Worm (Caenorhabditis elegans) whole organism, early embryonic: ENCODE results near the gene Y39B6A.9.

Source experiments
- B0310.2 ChIP-seq: sonication (generic microtip); optimal IDR thresholded peaks from 2 replicates; lab custom pipeline; 2016; ENCODE audit warnings: mild to moderate bottlenecking, missing genetic modification characterization, missing compliant biosample characterization
- F13C5.2 ChIP-seq: sonication (generic microtip); optimal IDR thresholded peaks from 2 replicates; lab custom pipeline; 2017; ENCODE audit warnings: mild to moderate bottlenecking, missing genetic modification characterization, inconsistent platforms, missing compliant biosample characterization
- aly-1 ChIP-seq: sonication (generic microtip); optimal IDR thresholded peaks from 2 replicates; lab custom pipeline; 2016; ENCODE audit warnings: missing genetic modification characterization, missing compliant biosample characterization
- ama-1 ChIP-seq: fragments of 150-350 bp; optimal IDR thresholded peaks from 2 replicates; lab custom pipeline; 2014
- ceh-36 ChIP-seq: sonication (generic microtip); optimal IDR thresholded peaks from 2 replicates; lab custom pipeline; 2016; ENCODE audit warnings: missing genetic modification characterization, inconsistent platforms, missing compliant biosample characterization
- ets-7 ChIP-seq: sonication (generic microtip); optimal IDR thresholded peaks from 2 replicates; lab custom pipeline; 2016; ENCODE audit warnings: missing genotype, missing genetic modification characterization, missing compliant biosample characterization
- flt-1 ChIP-seq: fragments of 200-800 bp; sonication (Bioruptor generic); IDR thresholded peaks from 2 replicates; pipeline ENCODE4 v1.3.6; 2022; ENCODE audit warnings: missing genetic modification characterization, missing compliant biosample characterization
- hmbx-1 ChIP-seq: sonication (generic microtip); optimal IDR thresholded peaks from 2 replicates; lab custom pipeline; 2016; ENCODE audit warnings: mild to moderate bottlenecking, missing genetic modification characterization, missing compliant biosample characterization
- hmg-4 ChIP-seq: fragments of 200-800 bp; sonication (Bioruptor generic); optimal IDR thresholded peaks from 2 replicates; lab custom pipeline; 2018; ENCODE audit warnings: mild to moderate bottlenecking, missing genetic modification characterization, missing compliant biosample characterization
- hnd-1 ChIP-seq: sonication (generic microtip); optimal IDR thresholded peaks from 2 replicates; lab custom pipeline; 2016; ENCODE audit warnings: missing genetic modification characterization, missing compliant biosample characterization
- pes-1 ChIP-seq: fragments of 200-800 bp; sonication (Bioruptor generic); IDR thresholded peaks from 2 replicates; pipeline ENCODE4 v1.3.6; 2022; ENCODE audit warnings: missing genetic modification reagents, missing genetic modification characterization, missing compliant biosample characterization
- scrt-1 ChIP-seq: fragments of 200-800 bp; sonication (Bioruptor generic); IDR thresholded peaks from 2 replicates; pipeline ENCODE4 v1.3.6; 2022; ENCODE audit warnings: missing genetic modification characterization, missing compliant biosample characterization
- sea-1 ChIP-seq: fragments of 200-800 bp; sonication (Bioruptor generic); conservative IDR thresholded peaks from 2 replicates; pipeline ENCODE4 v1.3.6; 2022; ENCODE audit warnings: missing genetic modification characterization, missing compliant biosample characterization
- tra-4 ChIP-seq: sonication (generic microtip); optimal IDR thresholded peaks from 2 replicates; lab custom pipeline; 2017; ENCODE audit warnings: missing genetic modification characterization, missing compliant biosample characterization

DNA sequence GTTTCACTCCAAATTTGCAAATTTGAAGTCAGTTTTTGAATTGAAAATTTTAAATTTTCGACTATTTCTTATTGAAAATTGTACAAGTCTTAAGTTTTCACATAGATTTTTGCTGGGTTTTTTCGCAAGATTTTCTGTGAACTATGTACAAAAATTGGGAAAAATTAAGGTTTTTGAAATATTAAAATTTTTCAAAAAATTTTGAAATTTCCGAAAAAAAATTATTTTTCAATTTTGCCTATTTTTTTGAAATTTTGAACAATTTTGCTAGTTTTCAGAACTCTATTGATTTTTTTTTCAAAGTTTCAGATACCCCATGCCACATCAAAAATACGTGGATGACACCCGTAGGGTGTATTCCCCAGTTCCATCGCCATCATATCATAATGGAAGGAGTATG lies 17.5 kb downstream of the Y39B6A.9 start, which contains the start of gene tsp-13:
- TF ChIP-seq ama-1 (lab: Kevin White, UChicago) (no peak), ceh-36 (no peak), flt-1 (GFP tag; lab: Robert Waterston, UW) (no peak), B0310.2 (tag; lab: Kevin White, UChicago) (no peak), tra-4 (tag; lab: Kevin White, UChicago) (no peak), F13C5.2 (tag; lab: Kevin White, UChicago) (no peak), ets-7 (tag; lab: Kevin White, UChicago) (no peak), hnd-1 (no peak), sea-1 (GFP tag; lab: Robert Waterston, UW) (no peak), pes-1 (GFP tag; lab: Robert Waterston, UW) (no peak), hmbx-1 (tag; lab: Kevin White, UChicago) (no peak), hmg-4 (no peak), aly-1 (no peak), scrt-1 (GFP tag; lab: Robert Waterston, UW) (no peak)
